Worm (Caenorhabditis elegans) whole organism, late embryonic: ENCODE data around the gene nspb-3.
A peak's percentile ranks its signal among the peaks of the same experiment; 100 is the strongest.

ENCODE experiments used
- T23F11.4 ChIP-seq: fragments of 200-800 bp; sonication (Bioruptor generic); optimal IDR thresholded peaks from 2 replicates; lab custom pipeline; 2018; ENCODE audit warnings: mild to moderate bottlenecking, missing genetic modification characterization, missing compliant biosample characterization
- Y22D7AL.16 ChIP-seq: sonication (generic microtip); optimal IDR thresholded peaks from 2 replicates; lab custom pipeline; 2016; ENCODE audit warnings: missing genetic modification characterization, missing compliant biosample characterization
- hlh-6 ChIP-seq: sonication (generic microtip); optimal IDR thresholded peaks from 2 replicates; lab custom pipeline; 2016; ENCODE audit warnings: missing genotype, missing genetic modification characterization, missing compliant biosample characterization
- lim-6 ChIP-seq: sonication (generic microtip); optimal IDR thresholded peaks from 2 replicates; lab custom pipeline; 2016; ENCODE audit warnings: missing genetic modification characterization, missing compliant biosample characterization
- nfya-1 ChIP-seq: sonication (generic microtip); optimal IDR thresholded peaks from 2 replicates; lab custom pipeline; 2017; ENCODE audit warnings: missing genetic modification characterization, mild to moderate bottlenecking, missing compliant biosample characterization, antibody characterized with exemption, moderate library complexity
- pha-4 ChIP-seq: fragments of 150-350 bp; optimal IDR thresholded peaks from 2 replicates; lab custom pipeline; 2018; ENCODE audit warnings: missing biosample characterization, missing genetic modification reagents, missing genetic modification characterization
- tbx-2 ChIP-seq: sonication (generic microtip); optimal IDR thresholded peaks from 2 replicates; lab custom pipeline; 2016; ENCODE audit warnings: missing genetic modification characterization, missing compliant biosample characterization

ce11 chrIV:6556624-6557368 lies 38.0 kb downstream of the nspb-3 start, which contains the start of gene try-3:
- TF ChIP-seq pha-4 (tag; lab: Kevin White, UChicago) (no peak), Y22D7AL.16 (tag; lab: Kevin White, UChicago) (no peak), T23F11.4 (GFP tag; lab: Kevin White, UChicago) (peak; percentile 60), tbx-2 (tag; lab: Kevin White, UChicago) (peak; percentile 49), hlh-6 (tag; lab: Kevin White, UChicago) (no peak), lim-6 (tag; lab: Kevin White, UChicago) (no peak), nfya-1 (tag; lab: Kevin White, UChicago) (peak; percentile 58)
